Fruit fly (Drosophila melanogaster): ENCODE measurements around the gene CG13931.

dm6 chr3L:1665544-1665943, 36.7 kb downstream of the CG13931 start:
- no peak for TF ChIP-seq CG12768 (GFP tag; optimal IDR thresholded peaks at IDR 0.05)
- no peak for TF ChIP-seq CG11617 (GFP tag; optimal IDR thresholded peaks at IDR 0.05)
- TF ChIP-seq tj (GFP tag; optimal IDR thresholded peaks at IDR 0.05), result no peak
- TF ChIP-seq ovo (GFP tag; optimal IDR thresholded peaks at IDR 0.05), result no peak
- TF ChIP-seq CG7101 (tag; optimal IDR thresholded peaks at IDR 0.05), result no peak
- no peak for TF ChIP-seq pad (GFP tag; optimal IDR thresholded peaks at IDR 0.05)
- no peak for TF ChIP-seq cnc (optimal IDR thresholded peaks at IDR 0.05)
- TF ChIP-seq toe (GFP tag; optimal IDR thresholded peaks at IDR 0.05), result no peak

Data from whole organism, adult.